Fruit fly (Drosophila melanogaster) whole organism, embryonic: ENCODE results near the gene CG6420.

Source experiments
- Abd-B ChIP-seq: fragments of 200-800 bp; sonication (Bioruptor generic); optimal IDR thresholded peaks from 2 replicates; lab custom pipeline; 2018; ENCODE audit warnings: missing biosample characterization, mild to moderate bottlenecking, missing genetic modification characterization, moderate library complexity
- Aef1 ChIP-seq: fragments of 200-800 bp; sonication (Bioruptor generic); IDR thresholded peaks from 3 replicates; pipeline ENCODE4 v1.3.6; 2022; ENCODE audit warnings: missing biosample characterization, missing genetic modification characterization
- B-H2 ChIP-seq: fragments of 200-800 bp; sonication (Bioruptor generic); optimal IDR thresholded peaks from 2 replicates; lab custom pipeline; 2018; ENCODE audit warnings: missing biosample characterization, mild to moderate bottlenecking, missing genetic modification characterization
- CG10274 ChIP-seq: fragments of 200-800 bp; sonication (Bioruptor generic); optimal IDR thresholded peaks from 3 replicates; lab custom pipeline; 2017; ENCODE audit warnings: missing biosample characterization, mild to moderate bottlenecking, missing genetic modification characterization
- CG10565 ChIP-seq: fragments of 200-800 bp; sonication (Bioruptor generic); optimal IDR thresholded peaks from 3 replicates; lab custom pipeline; 2016; ENCODE audit warnings: missing biosample characterization, mild to moderate bottlenecking, missing genetic modification characterization
- CG10959 ChIP-seq: fragments of 200-800 bp; sonication (Bioruptor generic); IDR thresholded peaks from 2 replicates; pipeline ENCODE4 v1.3.6; 2022; ENCODE audit warnings: missing biosample characterization, missing genetic modification characterization
- CG12299 ChIP-seq: fragments of 200-800 bp; sonication (Bioruptor generic); optimal IDR thresholded peaks from 2 replicates; lab custom pipeline; 2018; ENCODE audit warnings: missing biosample characterization, mild to moderate bottlenecking, missing genetic modification characterization
- CG13775 ChIP-seq: fragments of 200-800 bp; sonication (Bioruptor generic); optimal IDR thresholded peaks from 3 replicates; lab custom pipeline; 2017; ENCODE audit warnings: missing biosample characterization, mild to moderate bottlenecking, missing genetic modification characterization
- CG14667 ChIP-seq: fragments of 200-800 bp; sonication (Bioruptor generic); IDR thresholded peaks from 2 replicates; pipeline ENCODE4 v1.3.6; 2022; ENCODE audit warnings: missing biosample characterization, missing genetic modification characterization
- CG17328 ChIP-seq: fragments of 200-800 bp; sonication (Bioruptor generic); IDR thresholded peaks from 2 replicates; pipeline ENCODE4 v1.3.6; 2022; ENCODE audit warnings: missing biosample characterization, missing genetic modification characterization
- CG2116 ChIP-seq: fragments of 200-800 bp; sonication (Bioruptor generic); optimal IDR thresholded peaks from 3 replicates; lab custom pipeline; 2018; ENCODE audit warnings: missing biosample characterization, mild to moderate bottlenecking, missing genetic modification characterization
- CG2712 ChIP-seq: fragments of 200-800 bp; optimal IDR thresholded peaks from 3 replicates; lab custom pipeline; 2019; ENCODE audit warnings: missing biosample characterization, mild to moderate bottlenecking, missing genetic modification characterization, moderate library complexity
- CG30403 ChIP-seq: fragments of 200-800 bp; sonication (Bioruptor generic); optimal IDR thresholded peaks from 3 replicates; lab custom pipeline; 2016; ENCODE audit warnings: missing biosample characterization, missing genetic modification characterization
- CG31441 ChIP-seq: fragments of 200-800 bp; sonication (Bioruptor generic); IDR thresholded peaks from 2 replicates; pipeline ENCODE4 v1.3.6; 2022; ENCODE audit warnings: missing biosample characterization, missing genetic modification characterization
- CG3281 ChIP-seq: fragments of 200-800 bp; sonication (Bioruptor generic); optimal IDR thresholded peaks from 3 replicates; lab custom pipeline; 2017; ENCODE audit warnings: missing biosample characterization, mild to moderate bottlenecking, missing genetic modification characterization
- CG34224 ChIP-seq: fragments of 200-800 bp; sonication (Bioruptor generic); IDR thresholded peaks from 3 replicates; pipeline ENCODE4 v1.3.6; 2022; ENCODE audit warnings: missing biosample characterization, missing genetic modification characterization; ENCODE audit not compliant: partially characterized antibody
- CG34422 ChIP-seq: fragments of 200-800 bp; sonication (Bioruptor generic); IDR thresholded peaks from 3 replicates; pipeline ENCODE4 v1.3.6; 2022; ENCODE audit warnings: missing biosample characterization, missing genetic modification characterization
- CG43689 ChIP-seq: fragments of 200-800 bp; sonication (Bioruptor generic); IDR thresholded peaks from 2 replicates; pipeline ENCODE4 v1.3.6; 2022; ENCODE audit warnings: missing biosample characterization, missing genetic modification characterization
- CG7987 ChIP-seq: fragments of 200-800 bp; sonication (Bioruptor generic); optimal IDR thresholded peaks from 2 replicates; lab custom pipeline; 2018; ENCODE audit warnings: missing biosample characterization, mild to moderate bottlenecking, missing genetic modification characterization, moderate library complexity
- CG8089 ChIP-seq: fragments of 200-800 bp; sonication (Bioruptor generic); optimal IDR thresholded peaks from 3 replicates; lab custom pipeline; 2016; ENCODE audit warnings: missing biosample characterization, missing genetic modification characterization
- CG8290 ChIP-seq, 3 experiments: fragments of 200-800 bp; sonication (Bioruptor generic); optimal IDR thresholded peaks; 2 replicates each; lab custom pipeline; 2016 to 2019; ENCODE audit warnings: missing biosample characterization in 3 of 3, missing genetic modification characterization in 3 of 3, mild to moderate bottlenecking in 2 of 3, moderate library complexity in 1 of 3
- Dp ChIP-seq: fragments of 200-800 bp; sonication (Bioruptor generic); optimal IDR thresholded peaks from 2 replicates; lab custom pipeline; 2018; ENCODE audit warnings: missing biosample characterization, mild to moderate bottlenecking, missing genetic modification characterization, moderate library complexity
- E2f2 ChIP-seq: fragments of 200-800 bp; sonication (Bioruptor generic); IDR thresholded peaks from 2 replicates; pipeline ENCODE4 v1.3.6; 2022; ENCODE audit warnings: missing biosample characterization, missing genetic modification characterization
- ERR ChIP-seq: fragments of 200-800 bp; sonication (Bioruptor generic); optimal IDR thresholded peaks from 2 replicates; lab custom pipeline; 2016; ENCODE audit warnings: missing biosample characterization, missing genetic modification characterization
- Gsc ChIP-seq: fragments of 200-800 bp; sonication (Bioruptor generic); IDR thresholded peaks from 2 replicates; pipeline ENCODE4 v1.3.6; 2022; ENCODE audit warnings: missing biosample characterization, missing genetic modification characterization
- HHEX ChIP-seq: fragments of 200-800 bp; sonication (Bioruptor generic); optimal IDR thresholded peaks from 3 replicates; lab custom pipeline; 2017; ENCODE audit warnings: missing biosample characterization, mild to moderate bottlenecking, missing genetic modification characterization, missing genetic modification reagents
- Hey ChIP-seq: fragments of 200-800 bp; sonication (Bioruptor generic); optimal IDR thresholded peaks from 3 replicates; lab custom pipeline; 2018; ENCODE audit warnings: missing biosample characterization, mild to moderate bottlenecking, missing genetic modification characterization
- HmgD ChIP-seq: fragments of 200-800 bp; sonication (Bioruptor generic); optimal IDR thresholded peaks from 3 replicates; lab custom pipeline; 2016; ENCODE audit warnings: missing biosample characterization, missing genetic modification characterization
- Lpt ChIP-seq: fragments of >200 bp; optimal IDR thresholded peaks from 2 replicates; lab custom pipeline; 2018; ENCODE audit warnings: missing biosample characterization, missing genetic modification characterization
- MBD-R2 ChIP-seq: fragments of 200-800 bp; sonication (Bioruptor generic); IDR thresholded peaks from 2 replicates; pipeline ENCODE4 v1.3.6; 2022; ENCODE audit warnings: missing biosample characterization, missing genetic modification characterization
- Nf-YC ChIP-seq: fragments of 200-800 bp; optimal IDR thresholded peaks from 3 replicates; lab custom pipeline; 2019; ENCODE audit warnings: missing biosample characterization, mild to moderate bottlenecking, missing genetic modification characterization, moderate library complexity
- Rfx ChIP-seq: fragments of 200-800 bp; sonication (Bioruptor generic); IDR thresholded peaks from 2 replicates; pipeline ENCODE4 v1.3.6; 2022; ENCODE audit warnings: missing biosample characterization, missing genetic modification characterization
- Xbp1 ChIP-seq: fragments of 200-800 bp; sonication (Bioruptor generic); optimal IDR thresholded peaks from 3 replicates; lab custom pipeline; 2016; ENCODE audit warnings: missing biosample characterization, mild to moderate bottlenecking, missing genetic modification characterization
- ab ChIP-seq: fragments of 200-800 bp; sonication (Bioruptor generic); optimal IDR thresholded peaks from 2 replicates; lab custom pipeline; 2016; ENCODE audit warnings: missing biosample characterization, missing genetic modification characterization
- ap ChIP-seq: fragments of 200-800 bp; sonication (Bioruptor generic); IDR thresholded peaks from 2 replicates; pipeline ENCODE4 v1.3.6; 2022; ENCODE audit warnings: missing biosample characterization, missing genetic modification characterization
- az2 ChIP-seq: fragments of 200-800 bp; sonication (Bioruptor generic); optimal IDR thresholded peaks from 3 replicates; lab custom pipeline; 2016; ENCODE audit warnings: missing biosample characterization, missing genetic modification characterization
- crp ChIP-seq, 2 experiments: fragments of 200-800 bp; sonication (Bioruptor generic); optimal IDR thresholded peaks; 2 replicates in 1 of 2; 3 replicates in 1 of 2; lab custom pipeline; 2017; ENCODE audit warnings: missing biosample characterization in 2 of 2, missing genetic modification characterization in 2 of 2, mild to moderate bottlenecking in 1 of 2, moderate library complexity in 1 of 2
- dpn ChIP-seq, 2 experiments: fragments of 200-800 bp; sonication (Bioruptor generic); optimal IDR thresholded peaks; 3 replicates each; lab custom pipeline; 2016; ENCODE audit warnings: missing biosample characterization in 2 of 2, missing genetic modification characterization in 2 of 2
- emc ChIP-seq: fragments of 200-800 bp; sonication (Bioruptor generic); optimal IDR thresholded peaks from 2 replicates; lab custom pipeline; 2016; ENCODE audit warnings: missing biosample characterization, missing genetic modification characterization
- en ChIP-seq: fragments of 200-800 bp; sonication (Bioruptor generic); optimal IDR thresholded peaks from 2 replicates; lab custom pipeline; 2016; ENCODE audit warnings: missing biosample characterization, missing genetic modification characterization
- fd3F ChIP-seq: fragments of 200-800 bp; sonication (Bioruptor generic); optimal IDR thresholded peaks from 2 replicates; lab custom pipeline; 2018; ENCODE audit warnings: missing biosample characterization, mild to moderate bottlenecking, missing genetic modification characterization, moderate library complexity
- ind ChIP-seq: fragments of 200-800 bp; sonication (Bioruptor generic); optimal IDR thresholded peaks from 3 replicates; lab custom pipeline; 2016; ENCODE audit warnings: missing biosample characterization, missing genetic modification characterization
- insv ChIP-seq, 2 experiments: fragments of 200-800 bp; sonication (Bioruptor generic); optimal IDR thresholded peaks; 3 replicates each; lab custom pipeline; 2016 to 2018; ENCODE audit warnings: missing biosample characterization in 2 of 2, missing genetic modification characterization in 2 of 2
- kni ChIP-seq: fragments of 200-800 bp; sonication (Bioruptor generic); optimal IDR thresholded peaks from 3 replicates; lab custom pipeline; 2017; ENCODE audit warnings: mild to moderate bottlenecking, missing biosample characterization, missing genetic modification reagents, missing genetic modification characterization
- lmd ChIP-seq: fragments of 200-800 bp; sonication (Bioruptor generic); IDR thresholded peaks from 2 replicates; pipeline ENCODE4 v1.3.6; 2022; ENCODE audit warnings: missing biosample characterization, missing genetic modification characterization
- lola ChIP-seq, 3 experiments: fragments of >200 bp in 2 of 3; fragments of 200-800 bp in 1 of 3; sonication (Bioruptor generic) in 1 of 3; optimal IDR thresholded peaks; 2 replicates each; lab custom pipeline; 2017 to 2019; ENCODE audit warnings: missing biosample characterization in 3 of 3, missing genetic modification characterization in 3 of 3, mild to moderate bottlenecking in 1 of 3, moderate library complexity in 1 of 3
- mirr ChIP-seq: fragments of 200-800 bp; sonication (Bioruptor generic); optimal IDR thresholded peaks from 3 replicates; lab custom pipeline; 2018; ENCODE audit warnings: missing biosample characterization, mild to moderate bottlenecking, missing genetic modification characterization
- run ChIP-seq: fragments of 200-800 bp; sonication (Bioruptor generic); optimal IDR thresholded peaks from 3 replicates; lab custom pipeline; 2018; ENCODE audit warnings: missing biosample characterization, mild to moderate bottlenecking, missing genetic modification characterization
- twi ChIP-seq: fragments of 200-800 bp; optimal IDR thresholded peaks from 2 replicates; lab custom pipeline; 2019; ENCODE audit warnings: missing biosample characterization, mild to moderate bottlenecking, missing genetic modification characterization, moderate library complexity
- tx ChIP-seq: fragments of 200-800 bp; sonication (Bioruptor generic); optimal IDR thresholded peaks from 2 replicates; lab custom pipeline; 2016; ENCODE audit warnings: missing biosample characterization, missing genetic modification characterization
- vnd ChIP-seq: fragments of 200-800 bp; sonication (Bioruptor generic); IDR thresholded peaks from 3 replicates; pipeline ENCODE4 v1.3.6; 2022; ENCODE audit warnings: missing biosample characterization, missing genetic modification characterization; ENCODE audit not compliant: partially characterized antibody

Gene CG6420

dm6 chr3R:26717295-26717694 is 7.7 kb downstream of the CG6420 start, which contains the start of gene CG6425 (continued):
- TF ChIP-seq fd3F (GFP tag; lab: Kevin White, UChicago) (no peak), Abd-B (GFP tag; lab: Kevin White, UChicago) (peak; percentile 60), CG34422 (GFP tag; lab: Robert Waterston, UW) (no peak), mirr (GFP tag; lab: Kevin White, UChicago) (no peak), CG7987 (GFP tag; lab: Kevin White, UChicago) (no peak), Xbp1 (GFP tag; lab: Kevin White, UChicago) (peak; percentile 22), ap (GFP tag; lab: Robert Waterston, UW) (no peak; the same call in 1 of the 2 replicates), twi (tag; lab: Kevin White, UChicago) (no peak), MBD-R2 (peak; percentile 64), CG43689 (no peak), Hey (tag; lab: Kevin White, UChicago) (no peak), ind (GFP tag; lab: Kevin White, UChicago) (peak; percentile 13), ab (GFP tag; lab: Kevin White, UChicago) (no peak), crp (GFP tag; optimal IDR thresholded peaks at IDR 0.05; lab: Kevin White, UChicago) (no peak), insv (GFP tag; optimal IDR thresholded peaks at IDR 0.05; lab: Kevin White, UChicago) (no peak), CG13775 (no peak), HmgD (GFP tag; lab: Kevin White, UChicago) (no peak), Dp (peak; percentile 78), CG14667 (GFP tag; lab: Robert Waterston, UW) (no peak), HHEX (GFP tag; lab: Kevin White, UChicago) (no peak), CG17328 (GFP tag; lab: Robert Waterston, UW) (no peak), CG10274 (GFP tag; lab: Kevin White, UChicago) (no peak), vnd (no peak), kni (no peak), Gsc (GFP tag; lab: Robert Waterston, UW) (no peak), E2f2 (GFP tag; lab: Robert Waterston, UW) (peak; percentile 87), emc (GFP tag; lab: Kevin White, UChicago) (no peak), Rfx (GFP tag; lab: Robert Waterston, UW) (peak; percentile 45; the same call in 1 of the 2 replicates), Aef1 (GFP tag; lab: Robert Waterston, UW) (no peak), run (tag; lab: Kevin White, UChicago) (no peak), CG31441 (GFP tag; lab: Robert Waterston, UW) (peak; percentile 38; the same call in 1 of the 2 replicates), CG34224 (no peak), az2 (GFP tag; lab: Kevin White, UChicago) (peak; percentile 3), en (GFP tag; lab: Kevin White, UChicago) (no peak), CG2712 (tag; lab: Kevin White, UChicago) (peak; percentile 42), CG3281 (GFP tag; lab: Kevin White, UChicago) (no peak), Lpt (no peak), lmd (GFP tag; lab: Robert Waterston, UW) (no peak), CG8089 (GFP tag; lab: Kevin White, UChicago) (no peak), lola (GFP tag; optimal IDR thresholded peaks at IDR 0.05; lab: Kevin White, UChicago) (peak in 2 of 3 experiments; percentile 32 to 85), tx (GFP tag; lab: Kevin White, UChicago) (no peak), ERR (GFP tag; lab: Kevin White, UChicago) (no peak), CG2116 (GFP tag; lab: Kevin White, UChicago) (no peak), Nf-YC (no peak), CG10565 (GFP tag; lab: Kevin White, UChicago) (no peak), B-H2 (GFP tag; lab: Kevin White, UChicago) (no peak), CG30403 (peak; percentile 27), CG10959 (no peak), dpn (GFP tag; optimal IDR thresholded peaks at IDR 0.05; lab: Kevin White, UChicago) (no peak), CG12299 (tag; lab: Kevin White, UChicago) (no peak), CG8290 (GFP tag; optimal IDR thresholded peaks at IDR 0.05; lab: Kevin White, UChicago) (no peak), CG8290 (tag; optimal IDR thresholded peaks at IDR 0.05; lab: Kevin White, UChicago) (no peak)
